Worm (Caenorhabditis elegans): ENCODE measurements around the gene efa-6.
"Not testable (repeated sequence)": the region's sequence is repeated elsewhere in the genome, so short reads cannot be mapped to it uniquely, and the experiment has no call there.

The efa-6 gene

DNA sequence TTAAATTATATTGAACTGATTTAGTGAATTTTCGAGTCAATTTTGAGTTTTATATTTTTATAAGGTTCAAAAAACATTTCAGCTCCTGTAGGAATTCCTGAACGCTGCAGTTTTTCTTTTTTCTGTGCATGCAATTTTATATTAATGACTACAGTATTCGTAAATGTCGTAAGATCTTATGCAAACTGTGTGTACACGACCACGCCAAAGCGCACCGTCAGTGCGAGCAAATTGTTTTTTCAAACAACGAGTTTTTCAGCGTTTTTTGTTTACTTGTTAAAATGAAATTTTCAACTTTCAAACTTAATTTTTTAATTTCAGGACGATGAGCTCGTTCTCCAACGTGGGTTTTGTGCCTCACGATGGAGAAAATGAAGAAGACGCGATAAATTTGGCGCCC is 25.6 kb upstream of the efa-6 start, which contains the start of gene vha-7:
TSS of gene vha-7 (plus strand) at position 326 of the 400 bp plus-strand sequence.
- TF ChIP-seq snpc-4 (tag; optimal IDR thresholded peaks at IDR 0.05) (no peak), tbx-8 (GFP tag; optimal IDR thresholded peaks at IDR 0.05) (no peak), pha-4 (tag; optimal IDR thresholded peaks at IDR 0.05) (no peak), nhr-12 (tag; optimal IDR thresholded peaks at IDR 0.05) (no peak), unc-120 (tag; optimal IDR thresholded peaks at IDR 0.05; ENCODE audit: poor library complexity, severe bottlenecking) (no peak), drap-1 (GFP tag; optimal IDR thresholded peaks at IDR 0.05) (no peak), nhr-2 (tag; optimal IDR thresholded peaks at IDR 0.05) (no peak), unc-39 (tag; optimal IDR thresholded peaks at IDR 0.05) (no peak), M03D4.4 (tag; optimal IDR thresholded peaks at IDR 0.05) (no peak), ces-1 (GFP tag; optimal IDR thresholded peaks at IDR 0.05) (no peak), nhr-28 (tag; optimal IDR thresholded peaks at IDR 0.05) (no peak), ztf-11 (tag; optimal IDR thresholded peaks at IDR 0.05) (no peak), elt-1 (tag; optimal IDR thresholded peaks at IDR 0.05; ENCODE audit: borderline replicate concordance, insufficient read depth) (no peak), ceh-43 (GFP tag; optimal IDR thresholded peaks at IDR 0.05) (no peak), flh-1 (GFP tag; optimal IDR thresholded peaks at IDR 0.05) (no peak), mab-5 (tag; optimal IDR thresholded peaks at IDR 0.05) (no peak), unc-62 (GFP tag; optimal IDR thresholded peaks at IDR 0.05) (no peak), sptf-1 (tag; optimal IDR thresholded peaks at IDR 0.05) (no peak), blmp-1 (tag; optimal IDR thresholded peaks at IDR 0.05) (no peak), cnd-1 (tag; optimal IDR thresholded peaks at IDR 0.05) (no peak)

DNA sequence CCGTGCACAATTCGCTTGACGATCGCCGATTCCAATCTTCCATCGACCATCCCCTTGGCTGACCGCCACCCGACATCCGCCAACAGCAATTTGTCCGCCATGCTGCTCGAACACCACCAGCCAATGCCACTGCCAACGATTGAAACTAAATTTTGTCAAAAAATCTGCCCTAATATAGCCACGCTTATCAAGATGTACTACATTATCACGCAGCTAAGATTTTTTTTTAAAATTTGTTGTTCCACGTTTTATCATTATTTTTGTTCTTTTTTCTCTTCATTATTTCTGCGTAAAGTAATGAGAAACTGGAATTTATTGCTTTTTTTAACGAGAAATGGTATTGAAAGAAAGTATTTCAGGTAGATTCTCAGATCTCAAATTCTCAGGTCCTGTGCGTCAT is 24.8 kb upstream of the efa-6 start, which contains the start of gene C26H9A.3:
TSS of gene C26H9A.3 (minus strand) at position 101 of the 400 bp plus-strand sequence.
- TF ChIP-seq zip-8, lin-13, elt-3 (tag; optimal IDR thresholded peaks at IDR 0.05): not testable (repeated sequence)

DNA sequence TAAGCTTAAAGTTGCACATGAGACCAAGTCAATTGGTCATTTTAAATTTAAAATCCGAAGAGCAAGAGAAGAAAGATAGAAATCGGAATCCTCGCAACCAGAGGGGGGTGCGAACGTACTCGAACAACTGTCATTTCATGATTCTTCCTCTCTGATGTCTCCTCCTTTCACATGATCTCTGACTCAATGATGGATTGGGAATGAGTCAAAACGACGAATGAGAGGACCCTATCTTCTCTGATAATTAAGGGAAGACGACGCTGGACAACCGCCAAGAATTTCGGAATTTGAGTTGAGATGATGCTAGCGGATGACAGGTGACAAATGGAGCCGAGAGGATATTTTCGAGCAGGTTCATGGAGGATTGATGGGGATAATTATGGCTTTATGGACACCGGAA is 22.8 kb upstream of the efa-6 start:
- TF ChIP-seq snpc-4 (tag; optimal IDR thresholded peaks at IDR 0.05) (no peak), unc-62 (GFP tag; optimal IDR thresholded peaks at IDR 0.05) (peak; percentile 98), sptf-1 (tag; optimal IDR thresholded peaks at IDR 0.05) (no peak), nhr-237 (tag; optimal IDR thresholded peaks at IDR 0.05) (no peak), ces-1 (GFP tag; optimal IDR thresholded peaks at IDR 0.05) (no peak), ceh-83 (GFP tag; optimal IDR thresholded peaks at IDR 0.05) (no peak), nhr-12 (tag; optimal IDR thresholded peaks at IDR 0.05) (no peak), mab-5 (tag; optimal IDR thresholded peaks at IDR 0.05) (peak; percentile 72), elt-1 (tag; optimal IDR thresholded peaks at IDR 0.05; ENCODE audit: borderline replicate concordance, insufficient read depth) (no peak), nhr-28 (tag; optimal IDR thresholded peaks at IDR 0.05) (no peak), mls-2 (tag; optimal IDR thresholded peaks at IDR 0.05) (no peak), blmp-1 (tag; optimal IDR thresholded peaks at IDR 0.05) (no peak), mep-1 (tag; optimal IDR thresholded peaks at IDR 0.05) (peak; percentile 27), nhr-76 (tag; optimal IDR thresholded peaks at IDR 0.05) (no peak), unc-39 (tag; optimal IDR thresholded peaks at IDR 0.05) (no peak), lsy-2 (tag; optimal IDR thresholded peaks at IDR 0.05) (no peak), ceh-39 (tag; optimal IDR thresholded peaks at IDR 0.05) (no peak), M03D4.4 (tag; optimal IDR thresholded peaks at IDR 0.05) (no peak), unc-120 (tag; optimal IDR thresholded peaks at IDR 0.05; ENCODE audit: poor library complexity, severe bottlenecking) (peak; percentile 86), lin-32 (GFP tag; optimal IDR thresholded peaks at IDR 0.05) (no peak), drap-1 (GFP tag; optimal IDR thresholded peaks at IDR 0.05) (no peak), ztf-11 (tag; optimal IDR thresholded peaks at IDR 0.05) (no peak), ceh-43 (GFP tag; optimal IDR thresholded peaks at IDR 0.05) (no peak), flh-1 (GFP tag; optimal IDR thresholded peaks at IDR 0.05) (no peak), zip-8 (tag; optimal IDR thresholded peaks at IDR 0.05) (no peak), ham-2 (GFP tag; optimal IDR thresholded peaks at IDR 0.05) (no peak), sem-2 (GFP tag; optimal IDR thresholded peaks at IDR 0.05) (no peak), lin-13 (tag; optimal IDR thresholded peaks at IDR 0.05) (no peak), hlh-1 (tag; optimal IDR thresholded peaks at IDR 0.05) (peak; percentile 99), cnd-1 (tag; optimal IDR thresholded peaks at IDR 0.05) (no peak), nhr-2 (tag; optimal IDR thresholded peaks at IDR 0.05) (no peak), pha-4 (tag; optimal IDR thresholded peaks at IDR 0.05) (no peak)

ce11 chrIV:12633825-12634224 is 19.3 kb upstream of the efa-6 start:
- TF ChIP-seq unc-120 (tag; optimal IDR thresholded peaks at IDR 0.05; ENCODE audit: poor library complexity, severe bottlenecking) (peak; percentile 19), elt-3 (tag; optimal IDR thresholded peaks at IDR 0.05) (no peak), pha-4 (tag; optimal IDR thresholded peaks at IDR 0.05) (peak; percentile 10), unc-39 (tag; optimal IDR thresholded peaks at IDR 0.05) (no peak), drap-1 (GFP tag; optimal IDR thresholded peaks at IDR 0.05) (no peak), ham-2 (GFP tag; optimal IDR thresholded peaks at IDR 0.05) (peak; percentile 26), lin-13 (tag; optimal IDR thresholded peaks at IDR 0.05) (no peak), mab-5 (tag; optimal IDR thresholded peaks at IDR 0.05) (no peak), unc-62 (GFP tag; optimal IDR thresholded peaks at IDR 0.05) (peak; percentile 29)

Measured in whole organism, mixed stage, embryonic.